Worm (Caenorhabditis elegans) whole organism, L3 larva: ENCODE results near the gene R10E9.4.

Experiments used
- R02D3.7 ChIP-seq: fragments of 150-350 bp; optimal IDR thresholded peaks from 2 replicates; lab custom pipeline; 2014; ENCODE audit warnings: missing biosample characterization, missing genetic modification characterization
- ZK546.5 ChIP-seq: sonication (generic microtip); optimal IDR thresholded peaks from 2 replicates; lab custom pipeline; 2017; ENCODE audit warnings: missing biosample characterization, missing genetic modification characterization
- ceh-28 ChIP-seq: fragments of 150-350 bp; optimal IDR thresholded peaks from 2 replicates; lab custom pipeline; 2014; ENCODE audit warnings: missing biosample characterization, missing genetic modification reagents, missing genetic modification characterization
- egl-5 ChIP-seq: fragments of 150-350 bp; optimal IDR thresholded peaks from 2 replicates; lab custom pipeline; 2017; ENCODE audit warnings: missing biosample characterization, missing genetic modification reagents, missing genetic modification characterization, inconsistent platforms
- elt-2 ChIP-seq: sonication (generic microtip); optimal IDR thresholded peaks from 2 replicates; lab custom pipeline; 2016; ENCODE audit warnings: missing genetic modification reagents, mild to moderate bottlenecking, missing genetic modification characterization, missing compliant biosample characterization
- fkh-10 ChIP-seq: sonication (generic microtip); optimal IDR thresholded peaks from 2 replicates; lab custom pipeline; 2017; ENCODE audit warnings: missing biosample characterization, missing genetic modification reagents, missing genetic modification characterization
- fkh-2 ChIP-seq: fragments of 150-350 bp; optimal IDR thresholded peaks from 2 replicates; lab custom pipeline; 2014; ENCODE audit warnings: missing biosample characterization, missing genetic modification reagents, missing genetic modification characterization
- lin-39 ChIP-seq: fragments of 150-350 bp; optimal IDR thresholded peaks from 2 replicates; lab custom pipeline; 2018; ENCODE audit warnings: missing biosample characterization, missing genetic modification reagents, missing genetic modification characterization
- nhr-12 ChIP-seq: fragments of 150-350 bp; optimal IDR thresholded peaks from 2 replicates; lab custom pipeline; 2014; ENCODE audit warnings: missing biosample characterization, missing genetic modification characterization
- nhr-28 ChIP-seq: fragments of 150-350 bp; optimal IDR thresholded peaks from 2 replicates; lab custom pipeline; 2014; ENCODE audit warnings: missing biosample characterization, missing genetic modification characterization
- nhr-76 ChIP-seq: fragments of 150-350 bp; sonication (generic microtip); optimal IDR thresholded peaks from 5 replicates; lab custom pipeline; 2014; ENCODE audit warnings: missing biosample characterization, missing genetic modification characterization
- nhr-77 ChIP-seq: fragments of 150-350 bp; optimal IDR thresholded peaks from 2 replicates; lab custom pipeline; 2014; ENCODE audit warnings: missing biosample characterization, missing genetic modification characterization
- snpc-4 ChIP-seq: fragments of 150-350 bp; optimal IDR thresholded peaks from 2 replicates; lab custom pipeline; 2014; ENCODE audit warnings: missing biosample characterization, missing genetic modification characterization
- zag-1 ChIP-seq: fragments of 150-350 bp; optimal IDR thresholded peaks from 2 replicates; lab custom pipeline; 2014; ENCODE audit warnings: missing biosample characterization, missing genetic modification characterization

DNA sequence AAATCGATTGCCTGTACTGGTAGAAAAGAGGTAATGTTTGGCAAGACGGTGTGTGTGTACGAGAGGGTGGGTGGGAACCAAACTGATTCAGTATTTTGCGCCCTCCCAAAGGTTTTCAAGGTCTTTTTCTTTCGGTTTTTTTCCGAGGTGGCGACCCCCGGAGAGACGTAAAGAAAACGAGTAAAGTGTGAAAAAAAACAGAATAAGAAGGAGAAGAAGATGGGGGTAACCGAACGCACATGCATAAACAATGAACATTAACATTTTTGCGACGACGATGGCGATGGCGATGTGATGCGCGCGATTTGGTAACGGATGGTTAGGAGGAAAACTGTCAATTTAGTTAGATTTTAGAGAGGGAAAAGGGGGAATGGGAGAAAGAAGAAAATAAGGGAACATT, 5.9 kb upstream of the R10E9.4 start:
- TF ChIP-seq nhr-77 (no peak), nhr-28 (no peak), ceh-28 (no peak), ZK546.5 (tag; lab: Kevin White, UChicago) (no peak), nhr-76 (tag; lab: Kevin White, UChicago) (no peak), nhr-12 (no peak), elt-2 (no peak), fkh-10 (GFP tag; lab: Kevin White, UChicago) (no peak), R02D3.7 (tag; lab: Kevin White, UChicago) (no peak), snpc-4 (tag; lab: Kevin White, UChicago) (no peak), zag-1 (tag; lab: Kevin White, UChicago) (no peak), fkh-2 (tag; lab: Kevin White, UChicago) (no peak), lin-39 (tag; lab: Kevin White, UChicago) (peak; percentile 38), egl-5 (tag; lab: Kevin White, UChicago) (no peak)
